Worm (Caenorhabditis elegans): ENCODE results near the gene K01A12.2.

- TF ChIP-seq unc-39 (tag; optimal IDR thresholded peaks at IDR 0.05) (no peak), nhr-12 (tag; optimal IDR thresholded peaks at IDR 0.05) (no peak), nhr-237 (tag; optimal IDR thresholded peaks at IDR 0.05) (no peak), ham-2 (GFP tag; optimal IDR thresholded peaks at IDR 0.05) (peak; percentile 11), ceh-43 (GFP tag; optimal IDR thresholded peaks at IDR 0.05) (no peak), lin-13 (tag; optimal IDR thresholded peaks at IDR 0.05) (no peak), nhr-76 (tag; optimal IDR thresholded peaks at IDR 0.05) (no peak), unc-62 (GFP tag; optimal IDR thresholded peaks at IDR 0.05) (peak; percentile 65), pha-4 (tag; optimal IDR thresholded peaks at IDR 0.05) (no peak), M03D4.4 (tag; optimal IDR thresholded peaks at IDR 0.05) (no peak), sptf-1 (tag; optimal IDR thresholded peaks at IDR 0.05) (peak; percentile 36), snpc-4 (tag; optimal IDR thresholded peaks at IDR 0.05) (no peak), elt-1 (tag; optimal IDR thresholded peaks at IDR 0.05; ENCODE audit: borderline replicate concordance, insufficient read depth) (no peak)
Observed at ce11 chrX:8565810-8566416, 47.2 kb upstream of the K01A12.2 start.

All from whole organism, mixed stage, embryonic.